Fruit fly (Drosophila melanogaster): ENCODE results near the gene CG2641.

DNA sequence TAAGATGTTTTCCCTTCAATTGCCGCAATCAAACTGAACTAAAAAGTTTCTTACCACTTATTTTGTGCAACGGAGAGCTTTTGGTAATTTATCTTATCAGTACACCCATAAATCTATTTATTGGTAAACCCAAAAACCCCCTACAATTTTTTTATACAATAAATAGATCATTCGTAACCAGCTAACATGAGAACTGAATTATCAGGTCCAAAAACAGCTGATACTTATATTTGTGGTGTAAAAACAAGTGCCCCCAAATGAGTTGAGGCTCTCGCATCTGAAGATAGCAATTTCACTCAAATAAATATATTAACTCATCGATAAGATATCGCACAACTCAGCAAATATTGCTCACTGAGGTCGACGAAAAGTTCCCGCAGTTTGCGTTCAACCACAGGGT, 6.0 kb upstream of the CG2641 start, which contains the start of gene CG18748:
- TF ChIP-seq Hr96 (GFP tag; optimal IDR thresholded peaks at IDR 0.05) (no peak), kay (GFP tag; ENCODE audit: borderline replicate concordance) (peak; percentile 27), CG14711 (tag; optimal IDR thresholded peaks at IDR 0.05) (no peak), cic (GFP tag; optimal IDR thresholded peaks at IDR 0.05) (peak; percentile 65), cnc (optimal IDR thresholded peaks at IDR 0.05) (no peak)
